Fruit fly (Drosophila melanogaster) whole organism, wandering third instar larva: ENCODE results near the gene CG4702.

Source experiments
- Abd-B ChIP-seq: fragments of >200 bp; optimal IDR thresholded peaks from 2 replicates; lab custom pipeline; 2017; ENCODE audit warnings: missing biosample characterization, missing genetic modification characterization
- CG32264 ChIP-seq: fragments of 200-800 bp; sonication (Bioruptor generic); optimal IDR thresholded peaks from 2 replicates; lab custom pipeline; 2016; ENCODE audit warnings: missing biosample characterization, missing genetic modification characterization
- CG9705 ChIP-seq: fragments of 200-800 bp; sonication (Bioruptor generic); optimal IDR thresholded peaks from 2 replicates; lab custom pipeline; 2018; ENCODE audit warnings: missing biosample characterization, mild to moderate bottlenecking, missing genetic modification characterization
- Dfd ChIP-seq: fragments of >200 bp; optimal IDR thresholded peaks from 2 replicates; lab custom pipeline; 2017; ENCODE audit warnings: missing biosample characterization, missing genetic modification characterization
- Dif ChIP-seq: fragments of 200-275, 200-300 bp; sonication (Bioruptor generic); optimal IDR thresholded peaks from 2 replicates; lab custom pipeline; 2018; ENCODE audit warnings: missing biosample characterization, missing genetic modification characterization; ENCODE audit not compliant: partially characterized antibody
- GATAd ChIP-seq: sonication (Bioruptor generic); optimal IDR thresholded peaks from 2 replicates; lab custom pipeline; 2016; ENCODE audit warnings: missing biosample characterization, missing genetic modification characterization
- HLH106 ChIP-seq: fragments of 200-800 bp; optimal IDR thresholded peaks from 3 replicates; lab custom pipeline; 2019; ENCODE audit warnings: missing biosample characterization, mild to moderate bottlenecking, missing genetic modification characterization, moderate library complexity
- Hnf4 ChIP-seq: fragments of 200-800 bp; sonication (Bioruptor generic); optimal IDR thresholded peaks from 2 replicates; lab custom pipeline; 2016; ENCODE audit warnings: missing biosample characterization, mild to moderate bottlenecking, missing genetic modification characterization
- Hr83 ChIP-seq: fragments of 200-300 bp; sonication (Bioruptor generic); optimal IDR thresholded peaks from 2 replicates; lab custom pipeline; 2016; ENCODE audit warnings: missing biosample characterization, mild to moderate bottlenecking, missing genetic modification characterization, moderate library complexity; ENCODE audit not compliant: poor library complexity, severe bottlenecking
- Jra ChIP-seq: sonication (Bioruptor generic); optimal IDR thresholded peaks from 2 replicates; lab custom pipeline; 2016; ENCODE audit warnings: missing biosample characterization, missing genetic modification characterization
- Myc ChIP-seq: fragments of >200 bp; optimal IDR thresholded peaks from 2 replicates; lab custom pipeline; 2017
- OdsH ChIP-seq: fragments of 200-800 bp; sonication (Bioruptor generic); optimal IDR thresholded peaks from 2 replicates; lab custom pipeline; 2016; ENCODE audit warnings: missing biosample characterization, mild to moderate bottlenecking, missing genetic modification characterization
- Rel ChIP-seq, 2 experiments: fragments of 200-800 bp; sonication (Bioruptor generic) in 1 of 2; optimal IDR thresholded peaks; 2 replicates in 1 of 2; 3 replicates in 1 of 2; lab custom pipeline; 2016 to 2019; ENCODE audit warnings: mild to moderate bottlenecking in 2 of 2, missing biosample characterization in 2 of 2, missing genetic modification characterization in 2 of 2, moderate library complexity in 1 of 2
- Sp1 ChIP-seq: fragments of 200-800 bp; sonication (Bioruptor generic); optimal IDR thresholded peaks from 3 replicates; lab custom pipeline; 2019; ENCODE audit warnings: missing biosample characterization, mild to moderate bottlenecking, missing genetic modification characterization, moderate library complexity
- br ChIP-seq: fragments of 200-800 bp; sonication (Bioruptor generic); optimal IDR thresholded peaks from 2 replicates; lab custom pipeline; 2016; ENCODE audit warnings: missing biosample characterization, missing genetic modification characterization
- brk ChIP-seq: fragments of 200-800 bp; sonication (Bioruptor generic); optimal IDR thresholded peaks from 2 replicates; lab custom pipeline; 2016; ENCODE audit warnings: missing biosample characterization, mild to moderate bottlenecking, missing genetic modification characterization
- dl ChIP-seq, 2 experiments: fragments of 175-275, 200-275 bp in 1 of 2; fragments of 200-275 bp in 1 of 2; sonication (Bioruptor generic); optimal IDR thresholded peaks; lab custom pipeline; 2018; ENCODE audit warnings: mild to moderate bottlenecking in 2 of 2, missing biosample characterization in 2 of 2, missing genetic modification characterization in 2 of 2, moderate library complexity in 2 of 2; ENCODE audit not compliant: partially characterized antibody in 2 of 2, insufficient read depth in 1 of 2
- dmrt93B ChIP-seq: fragments of 200-800 bp; sonication (Bioruptor generic); optimal IDR thresholded peaks from 2 replicates; lab custom pipeline; 2018; ENCODE audit warnings: missing biosample characterization, mild to moderate bottlenecking, missing genetic modification characterization
- dsf ChIP-seq: sonication (Bioruptor generic); optimal IDR thresholded peaks from 2 replicates; lab custom pipeline; 2016; ENCODE audit warnings: missing biosample characterization, missing genetic modification characterization, borderline replicate concordance
- ey ChIP-seq: fragments of 200-800 bp; sonication (Bioruptor generic); optimal IDR thresholded peaks from 2 replicates; lab custom pipeline; 2016; ENCODE audit warnings: missing biosample characterization, missing genetic modification characterization
- foxo ChIP-seq, 2 experiments: fragments of 200-800 bp; sonication (Bioruptor generic); optimal IDR thresholded peaks; 2 replicates in 1 of 2; 3 replicates in 1 of 2; lab custom pipeline; 2016 to 2017; ENCODE audit warnings: missing biosample characterization in 2 of 2, missing genetic modification characterization in 2 of 2
- fru ChIP-seq: fragments of 200-800 bp; sonication (Bioruptor generic); optimal IDR thresholded peaks from 3 replicates; lab custom pipeline; 2016; ENCODE audit warnings: missing biosample characterization, mild to moderate bottlenecking, missing genetic modification characterization
- h ChIP-seq: fragments of 200-800 bp; sonication (Bioruptor generic); optimal IDR thresholded peaks from 3 replicates; lab custom pipeline; 2016; ENCODE audit warnings: missing biosample characterization, mild to moderate bottlenecking, missing genetic modification characterization
- pan ChIP-seq: fragments of >200 bp; optimal IDR thresholded peaks from 2 replicates; lab custom pipeline; 2017
- psq ChIP-seq: fragments of 200-800 bp; sonication (Bioruptor generic); optimal IDR thresholded peaks from 3 replicates; lab custom pipeline; 2017; ENCODE audit warnings: missing biosample characterization, mild to moderate bottlenecking, missing genetic modification characterization, moderate library complexity
- rgr ChIP-seq: fragments of 200-800 bp; sonication (Bioruptor generic); optimal IDR thresholded peaks from 3 replicates; lab custom pipeline; 2016; ENCODE audit warnings: missing biosample characterization, mild to moderate bottlenecking, missing genetic modification characterization
- sage ChIP-seq: fragments of 200-800 bp; sonication (Bioruptor generic); optimal IDR thresholded peaks from 2 replicates; lab custom pipeline; 2016; ENCODE audit warnings: missing biosample characterization, mild to moderate bottlenecking, missing genetic modification characterization
- sv ChIP-seq: fragments of 200-800 bp; sonication (Bioruptor generic); optimal IDR thresholded peaks from 3 replicates; lab custom pipeline; 2016; ENCODE audit warnings: missing biosample characterization, missing genetic modification characterization
- tai ChIP-seq: sonication (Bioruptor generic); optimal IDR thresholded peaks from 2 replicates; lab custom pipeline; 2016; ENCODE audit warnings: missing biosample characterization, missing genetic modification characterization
- woc ChIP-seq: sonication (Bioruptor generic); optimal IDR thresholded peaks from 2 replicates; lab custom pipeline; 2016; ENCODE audit warnings: missing biosample characterization, mild to moderate bottlenecking, missing genetic modification characterization

CG4702 gene

dm6 chr3R:12080370-12080968 is 47.5 kb downstream of the CG4702 start:
- no peak for TF ChIP-seq fru (GFP tag; lab: Kevin White, UChicago)
- TF ChIP-seq Dif = peak; percentile 3

- TF ChIP-seq Sp1 (GFP tag; lab: Kevin White, UChicago) (peak; percentile 84), tai (GFP tag; lab: Kevin White, UChicago) (no peak), OdsH (GFP tag; lab: Kevin White, UChicago) (peak; percentile 68), GATAd (no peak), rgr (peak; percentile 82), dl (GFP tag; optimal IDR thresholded peaks at IDR 0.05; lab: Kevin White, UChicago; ENCODE audit: insufficient read depth in 1 of 2, partially characterized antibody in 2 of 2) (no peak), Hr83 (GFP tag; lab: Kevin White, UChicago) (no peak), Dif (no peak), Jra (GFP tag; lab: Kevin White, UChicago) (no peak), dsf (no peak), dmrt93B (GFP tag; lab: Kevin White, UChicago) (peak; percentile 70), brk (GFP tag; lab: Kevin White, UChicago) (peak; percentile 47), Abd-B (no peak), CG9705 (peak; percentile 75), Myc (lab: Kevin White, UChicago) (no peak), sage (GFP tag; lab: Kevin White, UChicago) (peak; percentile 52), HLH106 (tag; lab: Kevin White, UChicago) (peak; percentile 93), pan (lab: Kevin White, UChicago) (no peak), woc (GFP tag; lab: Kevin White, UChicago) (peak; percentile 21), Dfd (GFP tag; lab: Kevin White, UChicago) (no peak), CG32264 (GFP tag; lab: Kevin White, UChicago) (no peak), sv (GFP tag; lab: Kevin White, UChicago) (no peak), foxo (GFP tag; optimal IDR thresholded peaks at IDR 0.05; lab: Kevin White, UChicago) (peak in 1 of 2 experiments; percentile 80), psq (GFP tag; lab: Kevin White, UChicago) (peak; percentile 68), Hnf4 (peak; percentile 56), Rel (GFP tag; optimal IDR thresholded peaks at IDR 0.05; lab: Kevin White, UChicago) (no peak), Rel (tag; optimal IDR thresholded peaks at IDR 0.05; lab: Kevin White, UChicago) (peak; percentile 64), ey (peak; percentile 5), h (GFP tag; lab: Kevin White, UChicago) (peak; percentile 78), fru (GFP tag; lab: Kevin White, UChicago) (peak; percentile 72), br (GFP tag; lab: Kevin White, UChicago) (peak; percentile 43)
Measured at dm6 chr3R:12078961-12079360, 49.0 kb downstream of the CG4702 start.
